Worm (Caenorhabditis elegans): ENCODE results near the gene F16G10.13.

- no peak for TF ChIP-seq unc-39 (tag; optimal IDR thresholded peaks at IDR 0.05)
- TF ChIP-seq ama-1 (optimal IDR thresholded peaks at IDR 0.05) = no peak
- no peak for TF ChIP-seq nhr-77 (tag; optimal IDR thresholded peaks at IDR 0.05)
- no peak for TF ChIP-seq nhr-237 (tag; optimal IDR thresholded peaks at IDR 0.05)
- TF ChIP-seq ceh-82 (tag; optimal IDR thresholded peaks at IDR 0.05) = no peak
- no peak for TF ChIP-seq fkh-10 (GFP tag; optimal IDR thresholded peaks at IDR 0.05)
- TF ChIP-seq ceh-16 (tag; optimal IDR thresholded peaks at IDR 0.05) = no peak
- TF ChIP-seq nhr-76 (tag; optimal IDR thresholded peaks at IDR 0.05) = no peak
- no peak for TF ChIP-seq unc-62 (GFP tag; optimal IDR thresholded peaks at IDR 0.05)
- TF ChIP-seq nfya-1 (tag; optimal IDR thresholded peaks at IDR 0.05; ENCODE audit: insufficient read depth) = no peak
Observed at ce11 chrII:2398884-2399283, 3.1 kb upstream of the F16G10.13 start, which contains the start of gene F16G10.14.

All from whole organism, L3 larva.